Worm (Caenorhabditis elegans) whole organism, L4 larva: ENCODE data around the gene swm-1.

Source experiments
- D1046.2 ChIP-seq: fragments of 200-800 bp; sonication (Bioruptor generic); IDR thresholded peaks from 2 replicates; pipeline ENCODE4 v1.3.6; 2022; ENCODE audit warnings: missing genetic modification characterization, missing compliant biosample characterization
- ceh-28 ChIP-seq: fragments of 150-350 bp; optimal IDR thresholded peaks from 2 replicates; lab custom pipeline; 2014; ENCODE audit warnings: missing biosample characterization, missing genetic modification reagents, missing genetic modification characterization
- dmd-8 ChIP-seq: fragments of 200-800 bp; sonication (Bioruptor generic); IDR thresholded peaks from 2 replicates; pipeline ENCODE4 v1.3.6; 2022; ENCODE audit warnings: missing genetic modification characterization, missing compliant biosample characterization
- lim-7 ChIP-seq: fragments of 200-800 bp; sonication (Bioruptor generic); IDR thresholded peaks from 2 replicates; pipeline ENCODE4 v1.3.6; 2022; ENCODE audit warnings: missing genetic modification characterization, missing compliant biosample characterization
- mxl-2 ChIP-seq: fragments of 200-800 bp; sonication (Bioruptor generic); conservative IDR thresholded peaks from 2 replicates; pipeline ENCODE4 v1.3.6; 2022; ENCODE audit warnings: missing genetic modification reagents, missing genetic modification characterization, missing compliant biosample characterization
- mxl-3 ChIP-seq: fragments of 200-800 bp; sonication (Bioruptor generic); optimal IDR thresholded peaks from 2 replicates; lab custom pipeline; 2018; ENCODE audit warnings: mild to moderate bottlenecking, missing genetic modification characterization, missing compliant biosample characterization
- nhr-10 ChIP-seq: fragments of 150-350 bp; optimal IDR thresholded peaks from 2 replicates; lab custom pipeline; 2014; ENCODE audit warnings: missing biosample characterization, missing genetic modification characterization
- nhr-25 ChIP-seq: sonication (generic microtip); optimal IDR thresholded peaks from 2 replicates; lab custom pipeline; 2017; ENCODE audit warnings: missing genetic modification characterization, mild to moderate bottlenecking, missing compliant biosample characterization, antibody characterized with exemption, moderate library complexity, borderline replicate concordance; ENCODE audit not compliant: insufficient read depth
- nhr-77 ChIP-seq: fragments of 150-350 bp; optimal IDR thresholded peaks from 2 replicates; lab custom pipeline; 2014; ENCODE audit warnings: missing biosample characterization, missing genetic modification characterization
- skn-1 ChIP-seq: fragments of 150-350 bp; optimal IDR thresholded peaks from 2 replicates; lab custom pipeline; 2014; ENCODE audit warnings: missing biosample characterization, missing genetic modification characterization
- zip-11 ChIP-seq: fragments of 200-800 bp; sonication (Bioruptor generic); IDR thresholded peaks from 2 replicates; pipeline ENCODE4 v1.3.6; 2022; ENCODE audit warnings: missing genetic modification characterization, missing compliant biosample characterization
- ztf-7 ChIP-seq: fragments of 150-350 bp; optimal IDR thresholded peaks from 2 replicates; lab custom pipeline; 2014; ENCODE audit warnings: missing biosample characterization, missing genetic modification characterization

- TF ChIP-seq zip-11 (GFP tag; lab: Robert Waterston, UW) (no peak), nhr-25 (tag; lab: Kevin White, UChicago) (no peak), ceh-28 (tag; lab: Kevin White, UChicago) (no peak), mxl-3 (GFP tag; lab: Kevin White, UChicago) (peak; percentile 83), ztf-7 (tag; lab: Kevin White, UChicago) (no peak), lim-7 (GFP tag; lab: Robert Waterston, UW) (no peak), D1046.2 (GFP tag; lab: Robert Waterston, UW) (no peak), nhr-10 (peak; percentile 54), nhr-77 (tag; lab: Kevin White, UChicago) (peak; percentile 56), mxl-2 (GFP tag; lab: Robert Waterston, UW) (0 out of 2 replicates have a peak, but pooled peaks have one; percentile 7), dmd-8 (GFP tag; lab: Robert Waterston, UW) (no peak), skn-1 (tag; lab: Kevin White, UChicago) (no peak)
Observed at ce11 chrV:9079965-9080432, 25.3 kb upstream of the swm-1 start.
